Worm (Caenorhabditis elegans) whole organism, early embryonic: ENCODE data around the gene npr-42.

Experiments
- B0310.2 ChIP-seq: sonication (generic microtip); optimal IDR thresholded peaks from 2 replicates; lab custom pipeline; 2016; ENCODE audit warnings: mild to moderate bottlenecking, missing genetic modification characterization, missing compliant biosample characterization
- aly-1 ChIP-seq: sonication (generic microtip); optimal IDR thresholded peaks from 2 replicates; lab custom pipeline; 2016; ENCODE audit warnings: missing genetic modification characterization, missing compliant biosample characterization
- ama-1 ChIP-seq: fragments of 150-350 bp; optimal IDR thresholded peaks from 2 replicates; lab custom pipeline; 2014
- ceh-36 ChIP-seq: sonication (generic microtip); optimal IDR thresholded peaks from 2 replicates; lab custom pipeline; 2016; ENCODE audit warnings: missing genetic modification characterization, inconsistent platforms, missing compliant biosample characterization
- ets-7 ChIP-seq: sonication (generic microtip); optimal IDR thresholded peaks from 2 replicates; lab custom pipeline; 2016; ENCODE audit warnings: missing genotype, missing genetic modification characterization, missing compliant biosample characterization
- flt-1 ChIP-seq: fragments of 200-800 bp; sonication (Bioruptor generic); IDR thresholded peaks from 2 replicates; pipeline ENCODE4 v1.3.6; 2022; ENCODE audit warnings: missing genetic modification characterization, missing compliant biosample characterization
- hmbx-1 ChIP-seq: sonication (generic microtip); optimal IDR thresholded peaks from 2 replicates; lab custom pipeline; 2016; ENCODE audit warnings: mild to moderate bottlenecking, missing genetic modification characterization, missing compliant biosample characterization
- hmg-4 ChIP-seq: fragments of 200-800 bp; sonication (Bioruptor generic); optimal IDR thresholded peaks from 2 replicates; lab custom pipeline; 2018; ENCODE audit warnings: mild to moderate bottlenecking, missing genetic modification characterization, missing compliant biosample characterization
- hnd-1 ChIP-seq: sonication (generic microtip); optimal IDR thresholded peaks from 2 replicates; lab custom pipeline; 2016; ENCODE audit warnings: missing genetic modification characterization, missing compliant biosample characterization
- pes-1 ChIP-seq: fragments of 200-800 bp; sonication (Bioruptor generic); IDR thresholded peaks from 2 replicates; pipeline ENCODE4 v1.3.6; 2022; ENCODE audit warnings: missing genetic modification reagents, missing genetic modification characterization, missing compliant biosample characterization
- scrt-1 ChIP-seq: fragments of 200-800 bp; sonication (Bioruptor generic); IDR thresholded peaks from 2 replicates; pipeline ENCODE4 v1.3.6; 2022; ENCODE audit warnings: missing genetic modification characterization, missing compliant biosample characterization
- tbx-37 ChIP-seq: fragments of 200-800 bp; sonication (Bioruptor generic); conservative IDR thresholded peaks from 2 replicates; pipeline ENCODE4 v1.3.6; 2022; ENCODE audit warnings: missing genetic modification reagents, missing genetic modification characterization, missing compliant biosample characterization
- tra-4 ChIP-seq: sonication (generic microtip); optimal IDR thresholded peaks from 2 replicates; lab custom pipeline; 2017; ENCODE audit warnings: missing genetic modification characterization, missing compliant biosample characterization

- TF ChIP-seq ceh-36 (no peak), ama-1 (no peak), hnd-1 (tag; lab: Kevin White, UChicago) (no peak), aly-1 (no peak), B0310.2 (tag; lab: Kevin White, UChicago) (no peak), scrt-1 (GFP tag; lab: Robert Waterston, UW) (no peak), flt-1 (GFP tag; lab: Robert Waterston, UW) (no peak), ets-7 (tag; lab: Kevin White, UChicago) (no peak), tra-4 (no peak), hmbx-1 (tag; lab: Kevin White, UChicago) (no peak), pes-1 (no peak), tbx-37 (GFP tag; lab: Robert Waterston, UW) (no peak), hmg-4 (no peak)
These were observed 17.3 kb upstream of the npr-42 start, which contains the start of gene clec-135 for ce11 chrII:4258683-4259082.
